Worm (Caenorhabditis elegans): ENCODE data around the gene col-33.

col-33 gene

DNA sequence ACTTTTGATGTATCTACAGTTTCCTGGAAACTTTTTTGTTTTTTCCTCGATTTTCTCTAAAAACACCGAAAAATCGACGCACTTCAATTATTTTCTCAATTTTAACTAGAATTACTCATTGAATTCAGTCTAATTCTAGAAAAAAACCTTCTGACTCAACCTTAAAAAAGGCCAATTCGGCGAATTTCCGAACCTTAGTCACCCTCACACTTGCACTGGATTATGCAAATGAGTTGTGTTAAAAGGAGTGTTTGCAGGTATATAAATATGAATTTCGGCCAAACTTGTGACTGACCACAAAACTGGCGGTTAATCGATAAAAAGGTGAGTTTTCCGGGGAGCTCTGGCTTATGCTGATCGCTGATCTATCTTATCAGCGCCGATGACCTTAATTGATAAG lies 16.6 kb upstream of the col-33 start, which contains the start of gene ttr-20:
Gene ttr-20 (plus strand): TSS at position 301 of the 400 bp plus-strand sequence.
- TF ChIP-seq R02D3.7 (tag; optimal IDR thresholded peaks at IDR 0.05) (no peak), lin-11 (tag; optimal IDR thresholded peaks at IDR 0.05) (no peak), sma-9 (GFP tag; optimal IDR thresholded peaks at IDR 0.05) (no peak), sma-9 (tag; optimal IDR thresholded peaks at IDR 0.05) (no peak), ama-1 (optimal IDR thresholded peaks at IDR 0.05) (no peak), skn-1 (tag; optimal IDR thresholded peaks at IDR 0.05) (no peak), F13H6.1 (tag; optimal IDR thresholded peaks at IDR 0.05) (no peak), nhr-6 (tag; optimal IDR thresholded peaks at IDR 0.05) (no peak), ztf-1 (GFP tag; conservative IDR thresholded peaks at IDR 0.05) (no peak), ZK546.5 (tag; optimal IDR thresholded peaks at IDR 0.05) (no peak), snpc-4 (tag; optimal IDR thresholded peaks at IDR 0.05) (no peak), nhr-129 (tag; optimal IDR thresholded peaks at IDR 0.05) (no peak), alr-1 (tag; optimal IDR thresholded peaks at IDR 0.05) (no peak), unc-55 (GFP tag; optimal IDR thresholded peaks at IDR 0.05) (no peak), peb-1 (tag; optimal IDR thresholded peaks at IDR 0.05) (no peak), ztf-4 (tag; optimal IDR thresholded peaks at IDR 0.05) (no peak), nhr-21 (tag; optimal IDR thresholded peaks at IDR 0.05) (no peak), ceh-82 (tag; optimal IDR thresholded peaks at IDR 0.05) (no peak), elt-3 (tag; optimal IDR thresholded peaks at IDR 0.05) (no peak)

DNA sequence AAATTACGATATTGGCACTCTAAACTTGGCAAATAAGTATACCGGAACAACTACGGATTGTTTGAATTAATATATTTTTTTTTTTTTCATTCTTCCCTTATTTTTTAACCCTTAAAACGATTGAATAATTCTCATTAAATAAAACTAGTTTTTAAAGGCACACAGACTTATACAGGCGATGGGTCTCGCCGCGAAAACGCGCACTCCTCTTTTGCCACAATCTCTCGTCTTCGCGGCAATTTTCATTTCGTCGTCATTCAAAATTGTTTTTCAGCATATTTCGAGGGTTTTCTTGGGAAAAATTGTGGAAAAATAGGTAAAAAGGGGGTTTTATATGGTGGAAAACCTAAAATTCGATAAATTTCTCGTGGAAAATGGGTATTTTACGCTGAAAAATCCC lies 15.8 kb upstream of the col-33 start:
- TF ChIP-seq lin-13 (GFP tag; optimal IDR thresholded peaks at IDR 0.05) (peak; percentile 35), F13H6.1 (tag; optimal IDR thresholded peaks at IDR 0.05) (peak; percentile 20), crh-2 (tag; optimal IDR thresholded peaks at IDR 0.05) (peak; percentile 11), C34F6.9 (tag; optimal IDR thresholded peaks at IDR 0.05) (peak; percentile 51), nhr-21 (tag; optimal IDR thresholded peaks at IDR 0.05) (peak; percentile 40), sma-3 (GFP tag; optimal IDR thresholded peaks at IDR 0.05) (peak; percentile 20), unc-55 (GFP tag; optimal IDR thresholded peaks at IDR 0.05) (peak; percentile 78), unc-62 (GFP tag; optimal IDR thresholded peaks at IDR 0.05) (no peak), nhr-25 (tag; optimal IDR thresholded peaks at IDR 0.05) (peak; percentile 33), sma-9 (GFP tag; optimal IDR thresholded peaks at IDR 0.05) (peak; percentile 66), sma-9 (tag; optimal IDR thresholded peaks at IDR 0.05) (no peak), nhr-23 (tag; optimal IDR thresholded peaks at IDR 0.05) (no peak), dmd-4 (tag; optimal IDR thresholded peaks at IDR 0.05) (no peak), lsy-2 (tag; optimal IDR thresholded peaks at IDR 0.05) (peak; percentile 39 to 85), mbf-1 (tag; optimal IDR thresholded peaks at IDR 0.05) (no peak), elt-3 (tag; optimal IDR thresholded peaks at IDR 0.05) (no peak), lin-11 (tag; optimal IDR thresholded peaks at IDR 0.05) (peak; percentile 19), alr-1 (tag; optimal IDR thresholded peaks at IDR 0.05) (no peak), snpc-4 (tag; optimal IDR thresholded peaks at IDR 0.05) (peak; percentile 42), gmeb-1 (tag; optimal IDR thresholded peaks at IDR 0.05) (peak; percentile 65), lin-39 (tag; optimal IDR thresholded peaks at IDR 0.05) (no peak)

DNA sequence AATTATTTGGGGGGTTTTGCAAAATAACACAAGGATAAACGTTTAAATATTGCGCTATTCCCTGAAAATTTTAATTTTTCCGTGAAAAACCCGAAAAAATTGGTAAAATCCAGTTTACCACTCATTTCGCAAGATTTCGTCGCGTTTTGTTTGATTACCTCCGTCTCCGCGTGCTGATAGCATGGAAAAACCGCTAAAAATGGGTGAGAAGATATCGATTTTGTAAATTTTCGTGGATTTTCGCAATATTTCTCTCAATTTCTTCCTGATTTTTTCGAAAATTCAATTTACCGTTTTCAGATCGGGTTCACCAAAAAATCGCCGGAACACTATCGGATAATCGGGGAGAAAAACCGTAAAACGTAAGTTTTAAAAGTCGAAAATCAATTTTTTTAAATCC lies 15.3 kb upstream of the col-33 start, which contains the start of gene ama-1:
Gene ama-1 (plus strand): TSS at position 301 of the 400 bp plus-strand sequence.
- TF ChIP-seq lin-11 (tag; optimal IDR thresholded peaks at IDR 0.05) (no peak), dmd-4 (tag; optimal IDR thresholded peaks at IDR 0.05) (no peak), C34F6.9 (tag; optimal IDR thresholded peaks at IDR 0.05) (no peak), fos-1 (tag; optimal IDR thresholded peaks at IDR 0.05) (no peak), skn-1 (tag; optimal IDR thresholded peaks at IDR 0.05) (no peak), ceh-82 (tag; optimal IDR thresholded peaks at IDR 0.05) (no peak), nhr-237 (tag; optimal IDR thresholded peaks at IDR 0.05) (no peak), mab-5 (tag; optimal IDR thresholded peaks at IDR 0.05) (no peak), ZK546.5 (tag; optimal IDR thresholded peaks at IDR 0.05) (no peak), egl-27 (tag; optimal IDR thresholded peaks at IDR 0.05) (no peak), nhr-10 (tag; optimal IDR thresholded peaks at IDR 0.05) (no peak), nhr-129 (tag; optimal IDR thresholded peaks at IDR 0.05) (no peak), F13H6.1 (tag; optimal IDR thresholded peaks at IDR 0.05) (no peak), blmp-1 (tag; optimal IDR thresholded peaks at IDR 0.05; ENCODE audit: insufficient read depth) (no peak), ztf-4 (tag; optimal IDR thresholded peaks at IDR 0.05) (no peak), sma-3 (GFP tag; optimal IDR thresholded peaks at IDR 0.05) (no peak), unc-62 (GFP tag; optimal IDR thresholded peaks at IDR 0.05) (no peak)

DNA sequence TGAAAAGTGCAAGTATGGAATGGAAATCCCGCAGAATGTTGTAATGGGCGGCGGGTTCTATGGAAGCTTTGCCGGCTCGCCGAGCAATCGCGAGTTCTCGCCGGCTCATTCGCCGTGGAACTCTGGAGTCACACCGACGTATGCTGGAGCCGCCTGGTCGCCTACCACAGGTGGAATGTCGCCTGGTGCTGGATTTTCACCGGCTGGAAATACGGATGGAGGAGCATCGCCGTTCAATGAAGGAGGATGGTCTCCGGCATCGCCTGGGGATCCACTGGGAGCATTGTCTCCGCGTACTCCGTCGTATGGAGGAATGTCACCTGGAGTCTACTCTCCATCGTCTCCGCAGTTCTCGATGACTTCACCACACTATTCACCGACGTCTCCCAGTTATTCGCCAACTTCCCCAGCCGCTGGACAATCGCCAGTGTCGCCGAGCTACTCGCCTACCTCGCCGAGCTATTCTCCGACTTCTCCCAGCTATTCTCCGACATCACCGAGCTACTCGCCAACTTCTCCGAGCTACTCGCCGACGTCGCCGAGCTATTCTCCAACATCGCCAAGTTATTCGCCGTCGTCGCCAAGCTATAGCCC lies 8.0 kb upstream of the col-33 start:
- TF ChIP-seq ceh-16 (tag; optimal IDR thresholded peaks at IDR 0.05), result no peak
- TF ChIP-seq unc-62 (GFP tag; optimal IDR thresholded peaks at IDR 0.05), result no peak
- TF ChIP-seq blmp-1 (tag; optimal IDR thresholded peaks at IDR 0.05; ENCODE audit: insufficient read depth), result no peak
- no peak for TF ChIP-seq lin-13 (GFP tag; optimal IDR thresholded peaks at IDR 0.05)
- TF ChIP-seq sma-9 (GFP tag; optimal IDR thresholded peaks at IDR 0.05), result no peak
- TF ChIP-seq sma-9 (tag; optimal IDR thresholded peaks at IDR 0.05), result no peak
- no peak for TF ChIP-seq nhr-25 (tag; optimal IDR thresholded peaks at IDR 0.05)
- TF ChIP-seq mbf-1 (tag; optimal IDR thresholded peaks at IDR 0.05), result no peak
- TF ChIP-seq nhr-21 (tag; optimal IDR thresholded peaks at IDR 0.05), result no peak
- TF ChIP-seq mab-5 (tag; optimal IDR thresholded peaks at IDR 0.05), result no peak

Data from whole organism, L2 larva.